Worm (Caenorhabditis elegans): Measurements from ENCODE around the gene npl-4.2.

ce11 chrII:5654215-5654614 is 31.5 kb downstream of the npl-4.2 start, which contains the start of gene F59E12.1:
- TF ChIP-seq bed-1 (GFP tag; IDR thresholded peaks at IDR 0.05) (no peak), zfh-2 (GFP tag; conservative IDR thresholded peaks at IDR 0.05) (no peak), xnd-1 (tag; optimal IDR thresholded peaks at IDR 0.05) (no peak), ztf-3 (GFP tag; optimal IDR thresholded peaks at IDR 0.05) (no peak), snpc-1.1 (tag; optimal IDR thresholded peaks at IDR 0.05; ENCODE audit: insufficient read depth) (no peak), snpc-4 (GFP tag; optimal IDR thresholded peaks at IDR 0.05) (no peak), snpc-4 (tag; optimal IDR thresholded peaks at IDR 0.05) (no peak), nfya-1 (tag; optimal IDR thresholded peaks at IDR 0.05; ENCODE audit: borderline replicate concordance, insufficient read depth) (no peak), mxl-1 (tag; optimal IDR thresholded peaks at IDR 0.05) (no peak)

Measured in whole organism, young adult.